Worm (Caenorhabditis elegans) whole organism, L2 larva: ENCODE data around the gene his-18.
"Not testable (repeated sequence)": the region's sequence is repeated elsewhere in the genome, so short reads cannot be mapped to it uniquely, and the experiment has no call there.

Source experiments
- C34F6.9 ChIP-seq: fragments of 150-350 bp; optimal IDR thresholded peaks from 2 replicates; lab custom pipeline; 2014; ENCODE audit warnings: missing biosample characterization, missing genetic modification characterization
- F13H6.1 ChIP-seq: sonication (generic microtip); optimal IDR thresholded peaks from 2 replicates; lab custom pipeline; 2016; ENCODE audit warnings: missing genetic modification characterization, missing compliant biosample characterization
- R02D3.7 ChIP-seq: fragments of 150-350 bp; optimal IDR thresholded peaks from 2 replicates; lab custom pipeline; 2014; ENCODE audit warnings: missing biosample characterization, missing genetic modification characterization
- ZK546.5 ChIP-seq: sonication (generic microtip); optimal IDR thresholded peaks from 2 replicates; lab custom pipeline; 2017; ENCODE audit warnings: missing biosample characterization, missing genetic modification characterization
- alr-1 ChIP-seq: fragments of 150-350 bp; optimal IDR thresholded peaks from 2 replicates; lab custom pipeline; 2014; ENCODE audit warnings: missing biosample characterization, missing genetic modification characterization
- ama-1 ChIP-seq: fragments of 150-350 bp; optimal IDR thresholded peaks from 2 replicates; lab custom pipeline; 2018; ENCODE audit warnings: inconsistent platforms
- blmp-1 ChIP-seq: sonication (generic microtip); optimal IDR thresholded peaks from 2 replicates; lab custom pipeline; 2017; ENCODE audit warnings: missing genetic modification characterization, mild to moderate bottlenecking, missing compliant biosample characterization, antibody characterized with exemption, moderate library complexity; ENCODE audit not compliant: insufficient read depth
- ceh-16 ChIP-seq: fragments of 150-350 bp; optimal IDR thresholded peaks from 2 replicates; lab custom pipeline; 2014; ENCODE audit warnings: missing biosample characterization, missing genetic modification characterization
- crh-2 ChIP-seq: sonication (generic microtip); optimal IDR thresholded peaks from 2 replicates; lab custom pipeline; 2017; ENCODE audit warnings: missing biosample characterization, missing genetic modification characterization
- dmd-4 ChIP-seq: sonication (generic microtip); optimal IDR thresholded peaks from 2 replicates; lab custom pipeline; 2017; ENCODE audit warnings: missing biosample characterization, missing genetic modification characterization
- egl-27 ChIP-seq: sonication (generic microtip); optimal IDR thresholded peaks from 3 replicates; lab custom pipeline; 2017; ENCODE audit warnings: missing biosample characterization, missing genetic modification reagents, missing genetic modification characterization
- elt-1 ChIP-seq: fragments of 150-350 bp; optimal IDR thresholded peaks from 2 replicates; lab custom pipeline; 2014; ENCODE audit warnings: missing biosample characterization, missing genetic modification characterization
- fos-1 ChIP-seq: fragments of 150-350 bp; optimal IDR thresholded peaks from 2 replicates; lab custom pipeline; 2014; ENCODE audit warnings: missing biosample characterization, missing genetic modification characterization
- lin-39 ChIP-seq: fragments of 150-350 bp; optimal IDR thresholded peaks from 2 replicates; lab custom pipeline; 2014; ENCODE audit warnings: missing biosample characterization, missing genetic modification reagents, missing genetic modification characterization
- mab-5 ChIP-seq: fragments of 150-350 bp; optimal IDR thresholded peaks from 2 replicates; lab custom pipeline; 2014; ENCODE audit warnings: missing biosample characterization, missing genetic modification characterization
- mbf-1 ChIP-seq: sonication (generic microtip); optimal IDR thresholded peaks from 2 replicates; lab custom pipeline; 2017; ENCODE audit warnings: missing biosample characterization, missing genetic modification characterization
- nhr-10 ChIP-seq: sonication (generic microtip); optimal IDR thresholded peaks from 2 replicates; lab custom pipeline; 2017; ENCODE audit warnings: missing biosample characterization, missing genetic modification characterization
- nhr-12 ChIP-seq: fragments of 150-350 bp; optimal IDR thresholded peaks from 2 replicates; lab custom pipeline; 2014; ENCODE audit warnings: missing biosample characterization, missing genetic modification characterization
- nhr-129 ChIP-seq: fragments of 150-350 bp; optimal IDR thresholded peaks from 2 replicates; lab custom pipeline; 2014; ENCODE audit warnings: missing biosample characterization, missing genetic modification characterization
- nhr-21 ChIP-seq: fragments of 150-350 bp; optimal IDR thresholded peaks from 2 replicates; lab custom pipeline; 2014; ENCODE audit warnings: missing biosample characterization, missing genetic modification characterization
- nhr-6 ChIP-seq: fragments of 150-350 bp; optimal IDR thresholded peaks from 2 replicates; lab custom pipeline; 2014; ENCODE audit warnings: missing biosample characterization, missing genetic modification characterization
- nhr-77 ChIP-seq: fragments of 150-350 bp; optimal IDR thresholded peaks from 2 replicates; lab custom pipeline; 2014; ENCODE audit warnings: missing biosample characterization, missing genetic modification characterization
- peb-1 ChIP-seq: fragments of 150-350 bp; optimal IDR thresholded peaks from 2 replicates; lab custom pipeline; 2014; ENCODE audit warnings: missing biosample characterization, missing genetic modification characterization
- sem-4 ChIP-seq: fragments of 150-350 bp; optimal IDR thresholded peaks from 2 replicates; lab custom pipeline; 2014; ENCODE audit warnings: missing biosample characterization, missing genetic modification reagents, missing genetic modification characterization
- skn-1 ChIP-seq: sonication (generic microtip); optimal IDR thresholded peaks from 2 replicates; lab custom pipeline; 2017; ENCODE audit warnings: missing biosample characterization, missing genetic modification characterization
- sma-3 ChIP-seq: sonication (generic microtip); optimal IDR thresholded peaks from 2 replicates; lab custom pipeline; 2016; ENCODE audit warnings: missing genetic modification reagents, missing genetic modification characterization, missing compliant biosample characterization
- sma-9 ChIP-seq, 2 experiments: fragments of 150-350 bp in 1 of 2; sonication (generic microtip) in 1 of 2; optimal IDR thresholded peaks; 2 replicates each; lab custom pipeline; 2014 to 2016; ENCODE audit warnings: missing genetic modification characterization in 2 of 2, mild to moderate bottlenecking in 1 of 2, missing biosample characterization in 1 of 2, missing compliant biosample characterization in 1 of 2, missing genetic modification reagents in 1 of 2, moderate library complexity in 1 of 2
- snpc-4 ChIP-seq: fragments of 150-350 bp; optimal IDR thresholded peaks from 2 replicates; lab custom pipeline; 2014; ENCODE audit warnings: missing biosample characterization, missing genetic modification characterization
- unc-39 ChIP-seq: fragments of 150-350 bp; optimal IDR thresholded peaks from 2 replicates; lab custom pipeline; 2014; ENCODE audit warnings: missing biosample characterization, missing genetic modification characterization
- unc-55 ChIP-seq: fragments of 150-350 bp; sonication (generic microtip); optimal IDR thresholded peaks from 3 replicates; lab custom pipeline; 2014; ENCODE audit warnings: missing biosample characterization, missing genetic modification reagents, missing genetic modification characterization
- unc-62 ChIP-seq: fragments of 150-350 bp; optimal IDR thresholded peaks from 2 replicates; lab custom pipeline; 2014; ENCODE audit warnings: missing biosample characterization, missing genetic modification reagents, missing genetic modification characterization
- zag-1 ChIP-seq: fragments of 150-350 bp; optimal IDR thresholded peaks from 2 replicates; lab custom pipeline; 2014; ENCODE audit warnings: missing biosample characterization, missing genetic modification characterization
- ztf-4 ChIP-seq: fragments of 150-350 bp; optimal IDR thresholded peaks from 2 replicates; lab custom pipeline; 2014; ENCODE audit warnings: missing biosample characterization, missing genetic modification characterization

The his-18 gene

DNA sequence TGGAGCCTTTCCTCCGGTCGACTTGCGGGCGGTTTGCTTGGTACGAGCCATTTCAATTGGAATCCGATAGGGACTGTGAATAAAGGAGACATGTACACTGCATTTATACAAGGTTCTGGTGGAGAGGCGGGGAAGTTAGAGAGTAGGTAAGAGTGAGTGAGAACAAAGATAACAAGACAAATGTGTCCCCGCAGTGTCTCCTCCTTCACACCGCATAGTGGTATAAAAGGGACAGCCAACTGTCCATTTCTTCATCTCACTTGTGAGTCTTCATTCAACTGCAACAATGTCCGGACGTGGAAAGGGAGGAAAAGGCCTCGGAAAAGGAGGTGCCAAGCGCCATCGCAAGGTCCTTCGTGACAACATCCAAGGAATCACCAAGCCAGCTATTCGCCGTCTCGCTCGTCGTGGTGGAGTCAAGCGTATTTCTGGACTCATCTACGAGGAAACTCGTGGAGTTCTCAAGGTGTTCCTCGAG lies at the start of gene his-18, which contains the start of gene his-17:
TSS of gene his-18 (plus strand) at position 287 of the 478 bp plus-strand sequence.
TSS of gene his-17 (minus strand) at position 51 of the 478 bp plus-strand sequence.
- TF ChIP-seq nhr-6 (tag; lab: Kevin White, UChicago); sem-4; F13H6.1 (tag; lab: Kevin White, UChicago): not testable (repeated sequence)

ce11 chrV:8861949-8862348 lies 36.1 kb upstream of the his-18 start, which contains the start of gene F07B7.12:
TSS of gene F07B7.12 (minus strand) at chrV:8862049.
- TF ChIP-seq nhr-6 (tag; lab: Kevin White, UChicago); unc-62 (GFP tag; lab: Kevin White, UChicago); nhr-77 (tag; lab: Kevin White, UChicago): not testable (repeated sequence)

DNA sequence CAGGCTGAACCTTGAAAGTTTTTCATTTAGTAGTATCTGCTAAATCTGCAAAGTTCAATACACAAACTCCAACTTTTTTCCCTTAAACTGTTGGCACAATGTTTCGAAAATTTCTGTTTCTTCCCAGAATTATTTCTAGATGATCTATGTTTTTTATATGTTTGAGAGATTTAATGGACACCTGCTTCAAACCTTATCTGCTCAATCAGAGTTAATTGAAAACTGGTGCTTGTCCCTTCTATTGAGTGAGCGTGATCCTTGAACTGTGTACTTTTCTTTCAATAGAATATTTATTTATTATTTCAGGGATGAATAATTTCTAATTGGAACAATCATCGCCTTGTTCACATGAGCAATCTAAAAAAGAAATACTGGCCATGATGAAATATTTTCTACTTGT lies 728 bp downstream of the his-18 start, which contains the start of gene frpr-13:
TSS of gene frpr-13 (plus strand) at position 301 of the 400 bp plus-strand sequence.
- TF ChIP-seq elt-1 (tag; lab: Kevin White, UChicago) (no peak), skn-1 (tag; lab: Kevin White, UChicago) (no peak), nhr-12 (tag; lab: Kevin White, UChicago) (no peak), crh-2 (no peak), sem-4 (no peak), peb-1 (no peak), nhr-21 (tag; lab: Kevin White, UChicago) (no peak), F13H6.1 (tag; lab: Kevin White, UChicago) (no peak), alr-1 (tag; lab: Kevin White, UChicago) (no peak), R02D3.7 (no peak), ceh-16 (no peak), dmd-4 (tag; lab: Kevin White, UChicago) (no peak), ama-1 (lab: Kevin White, UChicago) (no peak), mbf-1 (tag; lab: Kevin White, UChicago) (no peak), egl-27 (tag; lab: Kevin White, UChicago) (no peak), lin-39 (tag; lab: Kevin White, UChicago) (no peak), ZK546.5 (no peak), ztf-4 (tag; lab: Kevin White, UChicago) (no peak)

DNA sequence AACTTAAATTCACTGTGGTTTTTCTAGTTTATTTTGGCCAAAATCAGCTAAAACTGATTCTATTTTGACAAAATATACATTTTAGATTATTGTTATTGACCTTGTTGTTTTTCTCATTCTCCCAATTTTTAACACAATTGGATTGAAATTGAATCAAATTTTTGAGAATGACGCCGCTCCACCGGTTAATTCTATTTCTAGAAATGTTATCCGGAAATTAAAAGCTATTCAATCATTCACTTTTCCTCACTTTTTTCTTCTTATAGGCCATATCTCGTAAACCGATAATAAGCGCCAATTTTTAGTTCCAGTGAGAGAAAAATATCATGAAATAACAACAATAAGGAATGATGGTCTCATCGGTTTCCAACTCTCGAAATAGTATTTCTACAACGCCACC lies 4.7 kb downstream of the his-18 start, which contains the start of gene frpr-12:
TSS of gene frpr-12 (plus strand) at position 301 of the 400 bp plus-strand sequence.
- TF ChIP-seq nhr-129 (tag; lab: Kevin White, UChicago) (no peak), elt-1 (tag; lab: Kevin White, UChicago) (no peak), C34F6.9 (no peak), fos-1 (tag; lab: Kevin White, UChicago) (no peak), unc-39 (no peak), ama-1 (lab: Kevin White, UChicago) (no peak), lin-39 (tag; lab: Kevin White, UChicago) (no peak), unc-55 (GFP tag; lab: Kevin White, UChicago) (no peak), F13H6.1 (tag; lab: Kevin White, UChicago) (no peak), ZK546.5 (no peak), dmd-4 (tag; lab: Kevin White, UChicago) (no peak), nhr-10 (tag; lab: Kevin White, UChicago) (no peak), snpc-4 (tag; lab: Kevin White, UChicago) (no peak), mab-5 (no peak), zag-1 (no peak), sma-3 (GFP tag; lab: Kevin White, UChicago) (no peak)

ce11 chrV:8903916-8904315 lies 5.9 kb downstream of the his-18 start:
- no peak for TF ChIP-seq egl-27 (tag; lab: Kevin White, UChicago)

DNA sequence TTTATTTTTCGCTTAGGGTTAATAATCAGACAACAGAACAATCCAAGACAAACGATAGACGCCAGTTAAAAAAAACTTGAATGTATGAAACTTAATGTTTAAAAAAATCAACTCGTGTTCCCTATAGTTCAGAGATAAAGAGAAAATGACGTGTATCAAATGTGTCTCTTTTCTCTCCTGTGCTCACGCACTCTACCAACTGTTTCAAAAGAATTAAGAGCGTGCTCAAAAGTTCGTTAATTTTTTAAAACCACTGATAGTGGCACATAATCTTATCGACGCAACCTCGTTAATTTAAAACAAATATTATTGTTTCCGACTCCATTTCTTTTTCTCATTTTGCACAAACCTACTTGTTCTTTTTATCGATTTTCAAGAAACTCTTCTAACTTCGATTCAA lies 7.6 kb downstream of the his-18 start:
- TF ChIP-seq sma-9 (GFP tag; optimal IDR thresholded peaks at IDR 0.05; lab: Kevin White, UChicago) (peak; percentile 47), sma-9 (tag; optimal IDR thresholded peaks at IDR 0.05; lab: Kevin White, UChicago) (no peak), fos-1 (tag; lab: Kevin White, UChicago) (peak; percentile 76), F13H6.1 (tag; lab: Kevin White, UChicago) (peak; percentile 26), crh-2 (peak; percentile 55), blmp-1 (tag; lab: Kevin White, UChicago) (no peak), unc-62 (GFP tag; lab: Kevin White, UChicago) (no peak), unc-55 (GFP tag; lab: Kevin White, UChicago) (peak; percentile 16)
